In genomic region chr3L:3101157-3101556, dm6 we compare ENCODE assay signal across 3 fruit fly cellular contexts.
TF ChIP-seq lines count a peak whose summit lies in the region.

No protein-coding gene starts in this region.

- no peak for TF ChIP-seq CTCF in whole organism, embryonic (GFP tag; optimal IDR thresholded peaks at IDR 0.05; lab: Kevin White, UChicago)

TF ChIP-seq in whole organism, embryonic, 481 proteins besides CTCF, POLR2A, EP300 and RAD21:
- TF ChIP-seq gcm (GFP tag; optimal IDR thresholded peaks at IDR 0.05; lab: Kevin White, UChicago) = no peak
- TF ChIP-seq MESR4 (GFP tag; optimal IDR thresholded peaks at IDR 0.05; lab: Kevin White, UChicago) = no peak
- TF ChIP-seq CG3995 (GFP tag; optimal IDR thresholded peaks at IDR 0.05; lab: Kevin White, UChicago) = no peak
- TF ChIP-seq CG11247 (GFP tag; IDR thresholded peaks at IDR 0.05; lab: Robert Waterston, UW) = 0 out of 2 replicates have a peak, but pooled peaks have one; percentile 6
- no peak for TF ChIP-seq sisA (GFP tag; IDR thresholded peaks at IDR 0.05; lab: Robert Waterston, UW)

TF ChIP-seq in whole organism, prepupa, 60 proteins besides CTCF, POLR2A, EP300 and RAD21:
- TF ChIP-seq CG6808 (GFP tag; optimal IDR thresholded peaks at IDR 0.05; lab: Kevin White, UChicago) (peak; percentile 35), CG10669 (GFP tag; optimal IDR thresholded peaks at IDR 0.05; lab: Kevin White, UChicago) (peak; percentile 31), CG3032 (tag; optimal IDR thresholded peaks at IDR 0.05; lab: Kevin White, UChicago) (no peak)
TF ChIP-seq in whole organism, prepupa: peak in this region for 2.

TF ChIP-seq in whole organism, pupa, 21 proteins besides CTCF, POLR2A, EP300 and RAD21:
- TF ChIP-seq CG8301 (tag; optimal IDR thresholded peaks at IDR 0.05; lab: Kevin White, UChicago) = no peak
- TF ChIP-seq CG34367 (tag; optimal IDR thresholded peaks at IDR 0.05; lab: Kevin White, UChicago) = peak; percentile 1
- TF ChIP-seq gl (tag; optimal IDR thresholded peaks at IDR 0.05; lab: Kevin White, UChicago) = peak; percentile 6
- TF ChIP-seq CG15710 (tag; optimal IDR thresholded peaks at IDR 0.05; lab: Kevin White, UChicago) = no peak
- TF ChIP-seq CG17806 (tag; optimal IDR thresholded peaks at IDR 0.05; lab: Kevin White, UChicago) = no peak
- TF ChIP-seq EcR (GFP tag; optimal IDR thresholded peaks at IDR 0.05; lab: Kevin White, UChicago) = peak; percentile 96
